Worm (Caenorhabditis elegans) whole organism, L3 larva: ENCODE results near the gene tag-293.
"Not testable (repeated sequence)": the region's sequence is repeated elsewhere in the genome, so short reads cannot be mapped to it uniquely, and the experiment has no call there.

Source experiments
- R02D3.7 ChIP-seq: fragments of 150-350 bp; optimal IDR thresholded peaks from 2 replicates; lab custom pipeline; 2014; ENCODE audit warnings: missing biosample characterization, missing genetic modification characterization
- ZK546.5 ChIP-seq: sonication (generic microtip); optimal IDR thresholded peaks from 2 replicates; lab custom pipeline; 2017; ENCODE audit warnings: missing biosample characterization, missing genetic modification characterization
- aly-2 ChIP-seq: fragments of 150-350 bp; optimal IDR thresholded peaks from 2 replicates; lab custom pipeline; 2014; ENCODE audit warnings: missing biosample characterization, missing genetic modification characterization
- ceh-28 ChIP-seq: fragments of 150-350 bp; optimal IDR thresholded peaks from 2 replicates; lab custom pipeline; 2014; ENCODE audit warnings: missing biosample characterization, missing genetic modification reagents, missing genetic modification characterization
- ceh-9 ChIP-seq: sonication (generic microtip); optimal IDR thresholded peaks from 2 replicates; lab custom pipeline; 2018; ENCODE audit warnings: missing biosample characterization, missing genetic modification characterization
- egl-27 ChIP-seq: sonication (generic microtip); optimal IDR thresholded peaks from 4 replicates; lab custom pipeline; 2017; ENCODE audit warnings: missing biosample characterization, missing genetic modification reagents, missing genetic modification characterization
- elt-1 ChIP-seq: fragments of 150-350 bp; optimal IDR thresholded peaks from 2 replicates; lab custom pipeline; 2014; ENCODE audit warnings: missing biosample characterization, missing genetic modification characterization
- elt-3 ChIP-seq, 3 experiments: fragments of 150-350 bp in 1 of 3; sonication (generic microtip) in 2 of 3; optimal IDR thresholded peaks; 2 replicates in 2 of 3; 4 replicates in 1 of 3; lab custom pipeline; 2014 to 2017; ENCODE audit warnings: missing biosample characterization in 3 of 3, missing genetic modification characterization in 3 of 3
- eor-1 ChIP-seq, 2 experiments: fragments of 150-350 bp; optimal IDR thresholded peaks; 2 replicates each; lab custom pipeline; 2014 to 2018; ENCODE audit warnings: missing biosample characterization in 2 of 2, missing genetic modification characterization in 2 of 2
- fkh-10 ChIP-seq: sonication (generic microtip); optimal IDR thresholded peaks from 2 replicates; lab custom pipeline; 2017; ENCODE audit warnings: missing biosample characterization, missing genetic modification reagents, missing genetic modification characterization
- fos-1 ChIP-seq: fragments of 150-350 bp; optimal IDR thresholded peaks from 2 replicates; lab custom pipeline; 2014; ENCODE audit warnings: missing biosample characterization, missing genetic modification characterization
- hmg-11 ChIP-seq: sonication (generic microtip); optimal IDR thresholded peaks from 2 replicates; lab custom pipeline; 2016; ENCODE audit warnings: missing genetic modification characterization, missing compliant biosample characterization
- jun-1 ChIP-seq: fragments of 150-350 bp; optimal IDR thresholded peaks from 2 replicates; lab custom pipeline; 2014; ENCODE audit warnings: missing biosample characterization, missing genetic modification reagents, missing genetic modification characterization
- lin-15B ChIP-seq: fragments of 150-350 bp; optimal IDR thresholded peaks from 2 replicates; lab custom pipeline; 2014; ENCODE audit warnings: missing biosample characterization, missing genetic modification characterization
- lin-39 ChIP-seq: fragments of 150-350 bp; optimal IDR thresholded peaks from 2 replicates; lab custom pipeline; 2018; ENCODE audit warnings: missing biosample characterization, missing genetic modification reagents, missing genetic modification characterization
- lsy-12 ChIP-seq: sonication (generic microtip); optimal IDR thresholded peaks from 2 replicates; lab custom pipeline; 2016; ENCODE audit warnings: mild to moderate bottlenecking, missing genetic modification characterization, missing compliant biosample characterization
- mdl-1 ChIP-seq: fragments of 150-350 bp; optimal IDR thresholded peaks from 2 replicates; lab custom pipeline; 2014; ENCODE audit warnings: missing biosample characterization, missing genetic modification characterization
- mml-1 ChIP-seq: fragments of 150-350 bp; sonication (generic microtip); optimal IDR thresholded peaks from 3 replicates; lab custom pipeline; 2014; ENCODE audit warnings: missing biosample characterization, missing genetic modification characterization
- nfya-1 ChIP-seq: sonication (generic microtip); optimal IDR thresholded peaks from 2 replicates; lab custom pipeline; 2017; ENCODE audit warnings: missing genetic modification characterization, mild to moderate bottlenecking, missing compliant biosample characterization, antibody characterized with exemption, moderate library complexity; ENCODE audit not compliant: insufficient read depth
- nhr-237 ChIP-seq: fragments of 150-350 bp; optimal IDR thresholded peaks from 2 replicates; lab custom pipeline; 2014; ENCODE audit warnings: missing biosample characterization, missing genetic modification characterization
- nhr-25 ChIP-seq: sonication (generic microtip); optimal IDR thresholded peaks from 2 replicates; lab custom pipeline; 2017; ENCODE audit warnings: missing biosample characterization, missing genetic modification characterization
- nhr-28 ChIP-seq: fragments of 150-350 bp; optimal IDR thresholded peaks from 2 replicates; lab custom pipeline; 2014; ENCODE audit warnings: missing biosample characterization, missing genetic modification characterization
- nhr-43 ChIP-seq: sonication (generic microtip); optimal IDR thresholded peaks from 2 replicates; lab custom pipeline; 2016; ENCODE audit warnings: mild to moderate bottlenecking, missing genetic modification characterization, missing compliant biosample characterization; ENCODE audit not compliant: poor library complexity, severe bottlenecking
- nhr-77 ChIP-seq: fragments of 150-350 bp; optimal IDR thresholded peaks from 2 replicates; lab custom pipeline; 2014; ENCODE audit warnings: missing biosample characterization, missing genetic modification characterization
- skn-1 ChIP-seq: fragments of 150-350 bp; optimal IDR thresholded peaks from 2 replicates; lab custom pipeline; 2014; ENCODE audit warnings: missing biosample characterization, missing genetic modification characterization
- tbx-2 ChIP-seq: sonication (generic microtip); optimal IDR thresholded peaks from 2 replicates; lab custom pipeline; 2016; ENCODE audit warnings: mild to moderate bottlenecking, missing genetic modification characterization, missing compliant biosample characterization
- unc-39 ChIP-seq: sonication (generic microtip); optimal IDR thresholded peaks from 4 replicates; lab custom pipeline; 2017; ENCODE audit warnings: missing biosample characterization, missing genetic modification characterization
- unc-62 ChIP-seq: fragments of 150-350 bp; sonication (generic microtip); optimal IDR thresholded peaks from 4 replicates; lab custom pipeline; 2014; ENCODE audit warnings: missing biosample characterization, missing genetic modification reagents, missing genetic modification characterization
- zag-1 ChIP-seq: fragments of 150-350 bp; optimal IDR thresholded peaks from 2 replicates; lab custom pipeline; 2014; ENCODE audit warnings: missing biosample characterization, missing genetic modification characterization
- ztf-11 ChIP-seq: fragments of 150-350 bp; optimal IDR thresholded peaks from 2 replicates; lab custom pipeline; 2014; ENCODE audit warnings: missing biosample characterization, missing genetic modification characterization
- ztf-4 ChIP-seq: fragments of 150-350 bp; optimal IDR thresholded peaks from 2 replicates; lab custom pipeline; 2014; ENCODE audit warnings: missing biosample characterization, missing genetic modification characterization

The tag-293 gene

ce11 chrV:7349541-7349940 is 5.8 kb downstream of the tag-293 start, which contains the start of gene nhr-149:
Gene nhr-149 (minus strand): TSS chrV:7349641.
- TF ChIP-seq ceh-28 (tag; lab: Kevin White, UChicago) (no peak), egl-27 (tag; lab: Kevin White, UChicago) (no peak), ztf-4 (tag; lab: Kevin White, UChicago) (no peak), unc-62 (GFP tag; lab: Kevin White, UChicago) (no peak), mdl-1 (tag; lab: Kevin White, UChicago) (no peak), tbx-2 (tag; lab: Kevin White, UChicago) (no peak), skn-1 (tag; lab: Kevin White, UChicago) (no peak), lin-39 (no peak), fkh-10 (no peak), zag-1 (tag; lab: Kevin White, UChicago) (no peak), jun-1 (no peak), aly-2 (no peak)
- TF ChIP-seq, all 47 proteins: peak for 0

DNA sequence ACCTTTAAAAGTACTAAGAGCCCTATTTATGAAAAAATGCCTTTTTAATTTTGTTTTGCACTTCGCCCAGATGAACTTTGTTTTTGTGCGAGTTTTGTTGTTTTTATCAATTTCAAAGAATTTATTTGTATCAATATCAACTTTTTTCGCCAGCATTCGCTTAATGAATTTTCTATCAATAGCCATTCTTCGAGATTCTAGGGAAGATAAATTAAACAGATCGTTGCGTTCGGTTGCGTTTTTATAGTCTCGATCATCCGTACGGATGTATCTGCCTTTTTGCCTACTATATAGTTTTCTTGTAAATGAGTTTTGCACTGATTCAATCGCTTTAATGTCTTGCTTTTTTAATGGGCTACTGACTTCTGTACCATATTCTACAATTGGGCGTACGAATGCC is 9.9 kb downstream of the tag-293 start, which contains the start of gene nhr-147:
Gene nhr-147, plus strand, starts transcription at position 301 of the 400 bp plus-strand sequence.
- TF ChIP-seq jun-1; eor-1 (tag; optimal IDR thresholded peaks at IDR 0.05; lab: Kevin White, UChicago); nhr-237 (tag; lab: Kevin White, UChicago): not testable (repeated sequence)
- TF ChIP-seq, all 47 proteins: peak for 0; not testable (repeated sequence) for 47

ce11 chrV:7343522-7343921 is 11.8 kb downstream of the tag-293 start, which contains the start of gene srh-244:
Gene srh-244 (plus strand): TSS chrV:7343822.
- TF ChIP-seq aly-2 (no peak), lin-15B (tag; lab: Kevin White, UChicago) (no peak), nhr-28 (tag; lab: Kevin White, UChicago) (no peak), nhr-43 (no peak), ztf-11 (tag; lab: Kevin White, UChicago) (no peak), fos-1 (tag; lab: Kevin White, UChicago) (no peak), unc-62 (GFP tag; lab: Kevin White, UChicago) (no peak), nhr-77 (no peak), elt-1 (no peak)

DNA sequence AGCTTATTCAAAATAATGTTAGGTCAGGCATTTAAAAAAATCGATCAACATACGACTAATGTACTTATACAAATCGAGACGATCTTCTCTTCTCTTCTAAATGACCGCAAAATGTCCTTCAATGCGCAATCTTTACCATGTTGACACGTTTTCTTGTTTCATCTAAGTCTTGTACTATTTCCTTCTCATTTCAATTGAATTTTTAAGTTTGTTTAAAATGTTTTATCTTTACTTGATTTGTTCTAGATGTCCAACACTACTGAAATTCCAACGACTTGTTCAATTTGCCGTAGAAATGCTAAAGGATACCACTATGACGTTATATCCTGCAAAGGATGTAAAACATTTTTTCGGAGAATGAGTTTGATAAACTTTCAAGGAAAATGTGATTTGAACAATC is 13.4 kb downstream of the tag-293 start, which contains the start of the genes nhr-263 and nhr-148:
Gene nhr-263, minus strand, starts transcription at position 101 of the 400 bp plus-strand sequence.
Gene nhr-148, plus strand, starts transcription at position 215 of the 400 bp plus-strand sequence.
- no peak for TF ChIP-seq hmg-11 (tag; lab: Kevin White, UChicago)
- peak; percentile 43 for TF ChIP-seq nhr-25 (tag; lab: Kevin White, UChicago)

DNA sequence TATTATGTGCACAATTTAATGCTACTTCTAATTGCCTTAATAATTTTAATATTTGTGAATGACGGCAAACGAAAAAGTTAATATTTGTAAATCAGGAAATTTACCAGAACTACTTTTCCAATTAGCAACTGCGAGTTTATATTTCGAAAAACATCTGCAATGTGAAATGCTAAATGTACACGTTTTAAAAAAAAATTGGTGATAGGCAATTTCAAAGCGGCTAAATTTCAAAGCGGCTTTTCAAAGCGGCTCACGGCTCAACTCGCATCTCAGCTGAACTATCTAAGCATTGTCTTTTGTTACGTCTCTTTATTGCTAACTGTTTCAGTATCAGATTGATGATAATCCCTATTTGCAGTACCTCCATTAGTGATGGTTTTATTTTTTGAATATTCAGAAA is 15.5 kb downstream of the tag-293 start, which contains the start of gene srh-187:
Gene srh-187, minus strand, starts transcription at position 101 of the 400 bp plus-strand sequence.
- TF ChIP-seq nfya-1 (tag; lab: Kevin White, UChicago) (no peak), ceh-9 (tag; lab: Kevin White, UChicago) (no peak), jun-1 (no peak), zag-1 (tag; lab: Kevin White, UChicago) (no peak), mml-1 (no peak), ZK546.5 (tag; lab: Kevin White, UChicago) (no peak), ztf-11 (tag; lab: Kevin White, UChicago) (no peak), R02D3.7 (tag; lab: Kevin White, UChicago) (no peak), lsy-12 (tag; lab: Kevin White, UChicago) (no peak)

- not testable (repeated sequence) for TF ChIP-seq unc-39 (tag; lab: Kevin White, UChicago); ceh-9 (tag; lab: Kevin White, UChicago); elt-3 (tag; optimal IDR thresholded peaks at IDR 0.05; lab: Kevin White, UChicago)
- TF ChIP-seq, all 47 proteins: peak for 0; not testable (repeated sequence) for 47
Observed at ce11 chrV:7337218-7337617, 18.1 kb downstream of the tag-293 start, which contains the start of gene F10G2.7. Gene F10G2.7 (minus strand): TSS chrV:7337318.
